Worm (Caenorhabditis elegans) whole organism, L2 larva: ENCODE data around the gene F43C11.6.

Source experiments
- R02D3.7 ChIP-seq: fragments of 150-350 bp; optimal IDR thresholded peaks from 2 replicates; lab custom pipeline; 2014; ENCODE audit warnings: missing biosample characterization, missing genetic modification characterization
- ZK546.5 ChIP-seq: sonication (generic microtip); optimal IDR thresholded peaks from 2 replicates; lab custom pipeline; 2017; ENCODE audit warnings: missing biosample characterization, missing genetic modification characterization
- ama-1 ChIP-seq: fragments of 150-350 bp; optimal IDR thresholded peaks from 2 replicates; lab custom pipeline; 2018; ENCODE audit warnings: inconsistent platforms
- ceh-16 ChIP-seq: fragments of 150-350 bp; optimal IDR thresholded peaks from 2 replicates; lab custom pipeline; 2014; ENCODE audit warnings: missing biosample characterization, missing genetic modification characterization
- crh-2 ChIP-seq: sonication (generic microtip); optimal IDR thresholded peaks from 2 replicates; lab custom pipeline; 2017; ENCODE audit warnings: missing biosample characterization, missing genetic modification characterization
- elt-3 ChIP-seq: sonication (generic microtip); optimal IDR thresholded peaks from 2 replicates; lab custom pipeline; 2017; ENCODE audit warnings: missing biosample characterization, missing genetic modification characterization
- lsy-2 ChIP-seq, 2 experiments: fragments of 150-350 bp in 1 of 2; sonication (generic microtip) in 1 of 2; optimal IDR thresholded peaks; 2 replicates each; lab custom pipeline; 2014 to 2017; ENCODE audit warnings: missing biosample characterization in 2 of 2, missing genetic modification characterization in 2 of 2
- nhr-129 ChIP-seq: fragments of 150-350 bp; optimal IDR thresholded peaks from 2 replicates; lab custom pipeline; 2014; ENCODE audit warnings: missing biosample characterization, missing genetic modification characterization
- nhr-77 ChIP-seq: fragments of 150-350 bp; optimal IDR thresholded peaks from 2 replicates; lab custom pipeline; 2014; ENCODE audit warnings: missing biosample characterization, missing genetic modification characterization
- sem-4 ChIP-seq: fragments of 150-350 bp; optimal IDR thresholded peaks from 2 replicates; lab custom pipeline; 2014; ENCODE audit warnings: missing biosample characterization, missing genetic modification reagents, missing genetic modification characterization
- snpc-4 ChIP-seq: fragments of 150-350 bp; optimal IDR thresholded peaks from 2 replicates; lab custom pipeline; 2014; ENCODE audit warnings: missing biosample characterization, missing genetic modification characterization
- unc-55 ChIP-seq: fragments of 150-350 bp; sonication (generic microtip); optimal IDR thresholded peaks from 3 replicates; lab custom pipeline; 2014; ENCODE audit warnings: missing biosample characterization, missing genetic modification reagents, missing genetic modification characterization
- zag-1 ChIP-seq: fragments of 150-350 bp; optimal IDR thresholded peaks from 2 replicates; lab custom pipeline; 2014; ENCODE audit warnings: missing biosample characterization, missing genetic modification characterization

DNA sequence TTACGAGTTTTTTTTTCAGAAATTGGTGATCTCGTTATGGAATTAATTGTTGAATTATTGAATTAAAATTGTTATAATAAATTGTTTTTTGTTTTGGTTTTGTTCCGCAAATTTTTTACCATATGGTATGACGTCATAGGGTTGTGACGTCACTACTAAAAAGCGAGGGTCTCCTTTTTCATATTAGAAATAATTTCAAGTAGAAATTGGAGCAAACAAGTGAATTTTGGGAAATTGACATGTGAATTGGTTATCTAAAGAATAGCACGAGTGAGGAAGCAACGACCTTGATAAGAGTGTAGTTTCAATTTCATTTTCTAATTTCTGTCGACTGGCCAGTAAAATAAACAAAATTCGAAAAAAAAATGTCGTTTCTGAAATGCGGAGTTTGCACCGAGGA lies 6.7 kb upstream of the F43C11.6 start, which contains the start of gene F43C11.7:
- TF ChIP-seq crh-2 (no peak), lsy-2 (tag; optimal IDR thresholded peaks at IDR 0.05; lab: Kevin White, UChicago) (no peak), sem-4 (tag; lab: Kevin White, UChicago) (no peak), nhr-77 (tag; lab: Kevin White, UChicago) (no peak), ceh-16 (tag; lab: Kevin White, UChicago) (no peak), snpc-4 (no peak), unc-55 (GFP tag; lab: Kevin White, UChicago) (no peak), nhr-129 (no peak), zag-1 (tag; lab: Kevin White, UChicago) (no peak), ZK546.5 (no peak), R02D3.7 (tag; lab: Kevin White, UChicago) (no peak), elt-3 (tag; lab: Kevin White, UChicago) (no peak), ama-1 (no peak)
